Comparison of ENCODE assay signal across 5 worm cellular contexts in the genomic region with DNA sequence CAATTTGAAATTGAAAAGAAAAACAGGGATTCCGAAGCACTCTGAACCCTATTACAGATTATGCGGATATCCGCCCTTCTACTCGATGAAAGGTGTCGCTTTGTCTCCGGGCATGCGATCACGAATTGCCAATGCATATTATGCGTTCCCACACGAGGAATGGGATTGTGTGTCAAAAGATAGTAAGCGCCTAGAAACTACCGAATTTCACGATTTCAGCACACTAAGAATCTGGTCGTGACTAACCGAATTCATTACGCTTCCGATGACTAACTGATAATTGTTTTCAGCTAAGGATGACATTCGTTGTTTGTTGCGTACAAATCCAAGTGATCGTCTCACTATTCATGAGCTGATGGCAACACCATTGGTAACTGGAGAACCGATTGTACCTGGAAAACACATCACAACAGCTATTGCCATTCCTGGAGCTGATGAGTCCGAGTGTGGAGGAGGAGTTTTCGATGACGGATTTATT.
TF ChIP-seq lines count a peak whose summit lies in the region.

No protein-coding gene starts in this region.

TF ChIP-seq in whole organism, L1 larva, 84 proteins besides CTCF, POLR2A, EP300 and RAD21:
- TF ChIP-seq snu-23 (GFP tag; optimal IDR thresholded peaks at IDR 0.05; lab: Kevin White, UChicago): peak; percentile 11
- TF ChIP-seq fkh-10 (GFP tag; optimal IDR thresholded peaks at IDR 0.05; lab: Kevin White, UChicago): no peak
- TF ChIP-seq tlp-1 (tag; optimal IDR thresholded peaks at IDR 0.05; lab: Kevin White, UChicago): no peak

TF ChIP-seq in whole organism, L2 larva, 48 proteins besides CTCF, POLR2A, EP300 and RAD21:
- TF ChIP-seq mdl-1 (tag; optimal IDR thresholded peaks at IDR 0.05; lab: Kevin White, UChicago): no peak
- no peak for TF ChIP-seq ztf-1 (GFP tag; conservative IDR thresholded peaks at IDR 0.05; lab: Robert Waterston, UW)
- no peak for TF ChIP-seq nhr-129 (tag; optimal IDR thresholded peaks at IDR 0.05; lab: Kevin White, UChicago)
- TF ChIP-seq ama-1 (optimal IDR thresholded peaks at IDR 0.05; lab: Kevin White, UChicago): peak; percentile 52
- peak; percentile 56 for TF ChIP-seq sem-4 (tag; optimal IDR thresholded peaks at IDR 0.05; lab: Kevin White, UChicago)
- TF ChIP-seq crh-2 (tag; optimal IDR thresholded peaks at IDR 0.05; lab: Kevin White, UChicago): no peak
- peak; percentile 25 for TF ChIP-seq nhr-25 (tag; optimal IDR thresholded peaks at IDR 0.05; lab: Kevin White, UChicago)
- no peak for TF ChIP-seq nhr-21 (tag; optimal IDR thresholded peaks at IDR 0.05; lab: Kevin White, UChicago)

TF ChIP-seq in whole organism, L3 larva, 47 proteins besides CTCF, POLR2A, EP300 and RAD21:
- no peak for TF ChIP-seq pqm-1 (tag; optimal IDR thresholded peaks at IDR 0.05; lab: Kevin White, UChicago)
- TF ChIP-seq ama-1 (optimal IDR thresholded peaks at IDR 0.05; lab: Kevin White, UChicago): peak; percentile 92
- no peak for TF ChIP-seq hmg-11 (tag; optimal IDR thresholded peaks at IDR 0.05; lab: Kevin White, UChicago)
- TF ChIP-seq unc-62 (GFP tag; optimal IDR thresholded peaks at IDR 0.05; lab: Kevin White, UChicago): no peak
- TF ChIP-seq nhr-43 (tag; optimal IDR thresholded peaks at IDR 0.05; lab: Kevin White, UChicago; ENCODE audit: poor library complexity, severe bottlenecking): peak; percentile 69
- TF ChIP-seq nhr-25 (tag; optimal IDR thresholded peaks at IDR 0.05; lab: Kevin White, UChicago): peak; percentile 79
- TF ChIP-seq jun-1 (tag; optimal IDR thresholded peaks at IDR 0.05; lab: Kevin White, UChicago): no peak
- TF ChIP-seq lin-39 (tag; optimal IDR thresholded peaks at IDR 0.05; lab: Kevin White, UChicago): peak; percentile 32
- peak; percentile 20 for TF ChIP-seq ztf-4 (tag; optimal IDR thresholded peaks at IDR 0.05; lab: Kevin White, UChicago)
- no peak for TF ChIP-seq egl-5 (tag; optimal IDR thresholded peaks at IDR 0.05; lab: Kevin White, UChicago)

TF ChIP-seq in whole organism, L4 larva, 104 proteins besides CTCF, POLR2A, EP300 and RAD21 (continues in another document):
- no peak for TF ChIP-seq Y48G9A.11 (GFP tag; IDR thresholded peaks at IDR 0.05; lab: Robert Waterston, UW)
- TF ChIP-seq set-16 (GFP tag; IDR thresholded peaks at IDR 0.05; lab: Robert Waterston, UW): no peak
- peak; percentile 74; the same call in 1 of the 2 replicates for TF ChIP-seq Y105C5A.15 (GFP tag; IDR thresholded peaks at IDR 0.05; lab: Robert Waterston, UW)
- TF ChIP-seq mdl-1 (tag; optimal IDR thresholded peaks at IDR 0.05; lab: Kevin White, UChicago): no peak
- no peak for TF ChIP-seq ces-1 (GFP tag; optimal IDR thresholded peaks at IDR 0.05; lab: Kevin White, UChicago)
- no peak for TF ChIP-seq dpl-1 (GFP tag; optimal IDR thresholded peaks at IDR 0.05; lab: Kevin White, UChicago)
- 0 out of 2 replicates have a peak, but pooled peaks have one; percentile 37 for TF ChIP-seq arid-1 (GFP tag; conservative IDR thresholded peaks at IDR 0.05; lab: Robert Waterston, UW)
- no peak for TF ChIP-seq zfp-2 (tag; optimal IDR thresholded peaks at IDR 0.05; lab: Kevin White, UChicago)
- no peak for TF ChIP-seq daf-16 (GFP tag; optimal IDR thresholded peaks at IDR 0.05; lab: Kevin White, UChicago)
- peak; percentile 7 for TF ChIP-seq daf-16 (tag; optimal IDR thresholded peaks at IDR 0.05; lab: Kevin White, UChicago)
- peak in 1 of 2 experiments; percentile 13 for TF ChIP-seq hif-1 (tag; optimal IDR thresholded peaks at IDR 0.05; lab: Kevin White, UChicago)
- no peak for TF ChIP-seq unc-62 (GFP tag; optimal IDR thresholded peaks at IDR 0.05 in 1 of 2; lab: Kevin White, UChicago)
- no peak for TF ChIP-seq unc-62 (tag; optimal IDR thresholded peaks at IDR 0.05; lab: Kevin White, UChicago)
- no peak for TF ChIP-seq nhr-42 (GFP tag; IDR thresholded peaks at IDR 0.05; lab: Robert Waterston, UW)
- TF ChIP-seq nhr-28 (tag; optimal IDR thresholded peaks at IDR 0.05; lab: Kevin White, UChicago): no peak
- TF ChIP-seq tag-97 (GFP tag; IDR thresholded peaks at IDR 0.05; lab: Robert Waterston, UW): no peak
- no peak for TF ChIP-seq ztf-11 (tag; optimal IDR thresholded peaks at IDR 0.05; lab: Kevin White, UChicago)
- no peak; the same call in 1 of the 2 replicates for TF ChIP-seq madf-9 (GFP tag; conservative IDR thresholded peaks at IDR 0.05; lab: Robert Waterston, UW)
- peak; percentile 55 for TF ChIP-seq aha-1 (tag; lab: Kevin White, UChicago)
- peak; percentile 17; the same call in 1 of the 2 replicates for TF ChIP-seq tra-1 (GFP tag; IDR thresholded peaks at IDR 0.05; lab: Robert Waterston, UW)
- TF ChIP-seq unc-39 (tag; optimal IDR thresholded peaks at IDR 0.05; lab: Kevin White, UChicago): no peak
- peak; percentile 50; the same call in 1 of the 2 replicates for TF ChIP-seq lim-7 (GFP tag; IDR thresholded peaks at IDR 0.05; lab: Robert Waterston, UW)
- TF ChIP-seq ztf-7 (tag; optimal IDR thresholded peaks at IDR 0.05; lab: Kevin White, UChicago): no peak
- TF ChIP-seq D1046.2 (GFP tag; IDR thresholded peaks at IDR 0.05; lab: Robert Waterston, UW): peak; percentile 28; the same call in 1 of the 2 replicates
- 0 out of 2 replicates have a peak, but pooled peaks have one; percentile 11 for TF ChIP-seq egl-43 (GFP tag; IDR thresholded peaks at IDR 0.05; lab: Robert Waterston, UW)
- TF ChIP-seq daf-12 (tag; optimal IDR thresholded peaks at IDR 0.05; lab: Kevin White, UChicago): no peak
- TF ChIP-seq F44E2.7 (GFP tag; IDR thresholded peaks at IDR 0.05; lab: Robert Waterston, UW): no peak
- peak in 1 of 2 experiments; percentile 63; a peak in 1 of 4 replicates for TF ChIP-seq madf-5 (GFP tag; IDR thresholded peaks at IDR 0.05; lab: Robert Waterston, UW)
- TF ChIP-seq ceh-62 (tag; optimal IDR thresholded peaks at IDR 0.05; lab: Kevin White, UChicago): no peak
- no peak for TF ChIP-seq cey-2 (tag; optimal IDR thresholded peaks at IDR 0.05; lab: Kevin White, UChicago; ENCODE audit: borderline replicate concordance, insufficient read depth)
- TF ChIP-seq daf-8 (GFP tag; IDR thresholded peaks at IDR 0.05; lab: Robert Waterston, UW): no peak
- TF ChIP-seq lin-1 (GFP tag; IDR thresholded peaks at IDR 0.05; lab: Robert Waterston, UW): no peak

TF ChIP-seq in whole organism, young adult, 124 proteins besides CTCF, POLR2A, EP300 and RAD21 (continues in another document):
- TF ChIP-seq dpff-1 (tag; optimal IDR thresholded peaks at IDR 0.05; lab: Kevin White, UChicago) (no peak), dox-1 (GFP tag; IDR thresholded peaks at IDR 0.05; lab: Robert Waterston, UW) (peak; percentile 52; the same call in 1 of the 2 replicates), nhr-90 (tag; optimal IDR thresholded peaks at IDR 0.05; lab: Kevin White, UChicago) (no peak), ama-1 (optimal IDR thresholded peaks at IDR 0.05; lab: Kevin White, UChicago) (peak; percentile 23), ama-1 (GFP tag; optimal IDR thresholded peaks at IDR 0.05; lab: Kevin White, UChicago) (no peak), lsl-1 (GFP tag; optimal IDR thresholded peaks at IDR 0.05; lab: Kevin White, UChicago) (no peak), Y79H2A.3 (GFP tag; conservative IDR thresholded peaks at IDR 0.05; lab: Robert Waterston, UW) (0 out of 2 replicates have a peak, but pooled peaks have one; percentile 6), D2030.7 (GFP tag; IDR thresholded peaks at IDR 0.05; lab: Robert Waterston, UW) (no peak), madf-3 (GFP tag; IDR thresholded peaks at IDR 0.05; lab: Robert Waterston, UW) (peak; percentile 64; the same call in 1 of the 2 replicates), ets-4 (GFP tag; optimal IDR thresholded peaks at IDR 0.05; lab: Kevin White, UChicago) (peak; percentile 70), ZK185.1 (tag; optimal IDR thresholded peaks at IDR 0.05; lab: Kevin White, UChicago; ENCODE audit: poor library complexity, severe bottlenecking) (peak; percentile 56), nhr-120 (GFP tag; IDR thresholded peaks at IDR 0.05; lab: Robert Waterston, UW) (no peak), repo-1 (tag; optimal IDR thresholded peaks at IDR 0.05; lab: Kevin White, UChicago) (peak; percentile 92), F37B4.10 (GFP tag; IDR thresholded peaks at IDR 0.05; lab: Robert Waterston, UW) (0 out of 2 replicates have a peak, but pooled peaks have one; percentile 48), let-526 (GFP tag; IDR thresholded peaks at IDR 0.05; lab: Robert Waterston, UW) (peak; percentile 44; the same call in 1 of the 2 replicates), C06A6.2 (GFP tag; conservative IDR thresholded peaks at IDR 0.05; lab: Robert Waterston, UW) (no peak; the same call in 1 of the 2 replicates), die-1 (tag; optimal IDR thresholded peaks at IDR 0.05; lab: Kevin White, UChicago) (peak; percentile 13), attf-5 (GFP tag; optimal IDR thresholded peaks at IDR 0.05; lab: Kevin White, UChicago) (peak; percentile 29), hmg-1.2 (GFP tag; IDR thresholded peaks at IDR 0.05; lab: Robert Waterston, UW) (peak; percentile 23; the same call in 1 of the 2 replicates), T26A5.8 (tag; optimal IDR thresholded peaks at IDR 0.05; lab: Kevin White, UChicago) (peak; percentile 45), egl-18 (GFP tag; IDR thresholded peaks at IDR 0.05; lab: Robert Waterston, UW) (no peak), athp-1 (tag; optimal IDR thresholded peaks at IDR 0.05; lab: Kevin White, UChicago) (peak; percentile 23), Y95B8A.8 (GFP tag; IDR thresholded peaks at IDR 0.05; lab: Robert Waterston, UW) (peak; percentile 59; the same call in 1 of the 2 replicates), B0336.3 (GFP tag; IDR thresholded peaks at IDR 0.05; lab: Robert Waterston, UW) (peak; percentile 70), egrh-3 (GFP tag; IDR thresholded peaks at IDR 0.05; lab: Robert Waterston, UW) (no peak), nhr-179 (tag; optimal IDR thresholded peaks at IDR 0.05; lab: Kevin White, UChicago) (no peak), ztf-25 (GFP tag; IDR thresholded peaks at IDR 0.05; lab: Robert Waterston, UW) (0 out of 2 replicates have a peak, but pooled peaks have one; percentile 52), fkh-3 (tag; optimal IDR thresholded peaks at IDR 0.05; lab: Kevin White, UChicago) (peak; percentile 31), tlf-1 (GFP tag; optimal IDR thresholded peaks at IDR 0.05; lab: Kevin White, UChicago) (peak; percentile 52), aptf-2 (GFP tag; conservative IDR thresholded peaks at IDR 0.05; lab: Robert Waterston, UW) (peak; percentile 50; the same call in 1 of the 2 replicates), F49E8.2 (tag; optimal IDR thresholded peaks at IDR 0.05; lab: Kevin White, UChicago; ENCODE audit: insufficient read depth) (no peak), cebp-1 (GFP tag; IDR thresholded peaks at IDR 0.05; lab: Robert Waterston, UW) (peak; percentile 52), cebp-1 (tag; optimal IDR thresholded peaks at IDR 0.05; lab: Kevin White, UChicago) (peak; percentile 66), let-607 (tag; optimal IDR thresholded peaks at IDR 0.05; lab: Kevin White, UChicago) (peak in 1 of 2 experiments; percentile 51), F52B5.7 (tag; optimal IDR thresholded peaks at IDR 0.05; lab: Kevin White, UChicago) (peak; percentile 24), zim-3 (tag; optimal IDR thresholded peaks at IDR 0.05; lab: Kevin White, UChicago) (peak; percentile 77)
